Worm (Caenorhabditis elegans): Measurements from ENCODE around the gene K03A1.4.

DNA sequence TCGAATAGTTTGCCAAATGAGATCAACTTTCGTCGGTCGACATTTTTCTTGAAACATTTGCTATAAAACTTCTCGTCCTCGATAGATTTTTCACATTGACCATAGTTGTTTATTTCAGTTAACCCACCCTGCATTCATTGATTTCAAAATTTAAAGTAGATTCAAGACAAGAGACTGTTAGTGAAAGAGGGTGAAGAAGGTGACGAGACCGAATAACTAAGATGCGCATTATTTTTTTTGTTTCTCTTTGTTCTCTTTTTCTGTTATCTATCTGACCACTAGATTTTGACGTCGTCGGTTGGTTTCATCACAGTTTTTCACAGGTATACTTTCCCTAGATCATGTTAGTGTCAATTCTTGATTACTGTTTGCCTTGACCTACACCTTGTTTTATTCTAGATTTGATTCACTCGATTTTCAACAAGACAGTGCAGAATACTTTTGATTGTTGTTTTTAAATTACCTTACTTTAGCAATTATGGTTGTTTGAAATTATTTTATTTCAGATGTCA lies 32.2 kb upstream of the K03A1.4 start, which contains the start of gene ttr-30:
- TF ChIP-seq him-1 (tag; optimal IDR thresholded peaks at IDR 0.05), result no peak
- no peak for TF ChIP-seq W03F9.2 (tag; optimal IDR thresholded peaks at IDR 0.05)
- TF ChIP-seq dao-5 (tag; optimal IDR thresholded peaks at IDR 0.05), result no peak
